Fruit fly (Drosophila melanogaster) whole organism: ENCODE results near the gene Ubc84D.

Experiments
- CG8478 ChIP-seq: fragments of >200 bp; optimal IDR thresholded peaks from 2 replicates; lab custom pipeline; 2018; ENCODE audit warnings: inconsistent platforms
- Dll ChIP-seq: fragments of >200 bp; optimal IDR thresholded peaks from 2 replicates; lab custom pipeline; 2017
- EcR ChIP-seq, 2 experiments: fragments of >200 bp; optimal IDR thresholded peaks; 2 replicates each; lab custom pipeline; 2017; ENCODE audit warnings: missing biosample characterization in 2 of 2, missing genetic modification characterization in 2 of 2, missing genetic modification reagents in 2 of 2
- pan ChIP-seq: fragments of >200 bp; optimal IDR thresholded peaks from 2 replicates; lab custom pipeline; 2017
- psq ChIP-seq: fragments of >200 bp; optimal IDR thresholded peaks from 2 replicates; lab custom pipeline; 2017
- usp ChIP-seq: fragments of >200 bp; optimal IDR thresholded peaks from 2 replicates; lab custom pipeline; 2017; ENCODE audit warnings: missing biosample characterization, missing genetic modification characterization, mixed read lengths

Gene Ubc84D

DNA sequence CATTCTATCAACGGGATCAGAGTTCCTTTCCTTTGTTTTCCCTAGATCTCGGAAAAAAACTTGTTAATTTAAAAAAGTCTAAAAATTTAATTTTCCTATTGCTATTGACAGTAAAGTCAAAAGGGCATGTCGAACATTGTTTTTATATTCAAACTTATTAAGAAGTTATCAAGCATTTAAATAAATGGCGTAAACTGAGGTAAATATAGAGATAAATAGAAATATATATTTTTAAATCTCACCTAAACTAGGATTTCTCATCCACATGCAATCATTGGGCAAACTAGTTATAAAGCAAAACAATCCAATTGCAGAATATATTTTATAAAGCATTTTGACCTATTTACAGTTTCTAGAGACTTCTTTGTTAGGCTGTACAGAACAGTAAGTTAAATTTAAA lies at the start of gene Ubc84D:
TSS of gene Ubc84D (minus strand) at position 101 of the 400 bp plus-strand sequence.
- TF ChIP-seq usp (GFP tag; lab: Kevin White, UChicago) (no peak), Dll (no peak), EcR (GFP tag; optimal IDR thresholded peaks at IDR 0.05; lab: Kevin White, UChicago) (no peak), CG8478 (lab: Kevin White, UChicago) (no peak)

DNA sequence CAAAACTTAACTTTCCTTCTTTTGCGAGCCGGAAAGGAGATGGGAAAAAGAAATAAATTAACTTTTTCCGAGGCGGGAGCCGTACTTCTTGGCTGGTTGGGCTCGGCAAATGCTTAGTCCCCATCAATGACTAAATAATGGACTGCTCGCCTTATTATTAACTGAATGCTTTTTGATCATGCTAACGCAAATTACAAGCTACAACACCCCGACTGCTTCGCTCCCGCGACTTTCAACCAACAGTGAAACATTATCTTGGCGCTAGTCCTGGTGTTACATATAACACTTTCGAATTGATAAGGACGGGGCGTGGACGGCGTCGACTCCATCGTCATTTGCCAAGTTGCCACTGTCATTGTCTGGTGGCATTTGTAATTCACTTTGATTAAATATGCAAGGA lies 32.5 kb upstream of the Ubc84D start, which contains the start of gene CG45545:
TSS of gene CG45545 (plus strand) at position 301 of the 400 bp plus-strand sequence.
- no peak for TF ChIP-seq pan
- no peak for TF ChIP-seq usp (GFP tag; lab: Kevin White, UChicago)
- no peak for TF ChIP-seq Dll
- TF ChIP-seq EcR (GFP tag; optimal IDR thresholded peaks at IDR 0.05; lab: Kevin White, UChicago) = no peak
- TF ChIP-seq CG8478 (lab: Kevin White, UChicago) = no peak
- TF ChIP-seq psq (lab: Kevin White, UChicago) = no peak

DNA sequence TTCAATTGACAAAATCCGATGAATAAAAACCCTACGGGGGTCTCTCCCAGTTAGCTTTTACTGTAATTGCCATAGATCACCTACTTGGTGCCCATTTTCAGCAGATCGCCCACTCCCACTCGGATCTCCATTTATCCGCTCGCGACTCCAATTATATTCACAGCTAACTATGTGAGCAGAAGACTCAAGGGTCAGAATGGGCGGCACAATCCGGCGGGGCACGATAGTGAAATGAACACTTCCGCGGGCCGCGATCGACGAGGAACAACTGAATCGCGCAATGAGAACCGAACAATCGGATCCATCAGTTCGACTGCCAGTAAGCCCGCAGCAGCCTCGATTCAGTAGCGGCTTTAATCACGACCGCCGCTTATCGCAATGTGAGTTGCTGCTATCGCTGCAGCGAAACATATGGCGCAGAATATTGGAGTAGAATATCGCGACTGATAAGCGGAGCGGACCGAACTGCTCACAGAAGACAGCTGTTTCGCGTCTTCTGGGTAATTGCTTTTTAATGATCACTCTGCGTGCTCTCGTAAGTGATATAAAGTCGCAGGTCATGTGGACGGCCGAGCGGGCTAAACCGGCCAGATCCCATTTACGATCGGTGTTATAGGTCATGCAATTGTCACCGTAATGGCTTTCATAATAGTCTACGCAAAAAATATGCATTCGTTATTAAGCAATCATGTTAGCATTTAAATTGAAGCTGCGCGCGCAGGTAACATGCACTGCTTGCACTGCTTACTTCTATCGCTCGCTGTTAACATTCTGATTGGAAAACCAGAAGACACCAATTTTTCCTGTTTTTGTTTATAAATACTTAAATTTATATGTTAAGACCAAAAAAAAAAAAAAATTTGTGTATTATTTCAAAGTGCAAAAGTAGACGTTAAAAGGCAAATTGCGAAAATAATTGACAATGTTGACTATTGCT lies 29.8 kb upstream of the Ubc84D start, which contains the start of gene alpha-Est1:
TSS of gene alpha-Est1 (minus strand) at position 317 of the 937 bp plus-strand sequence.
- TF ChIP-seq pan = no peak

DNA sequence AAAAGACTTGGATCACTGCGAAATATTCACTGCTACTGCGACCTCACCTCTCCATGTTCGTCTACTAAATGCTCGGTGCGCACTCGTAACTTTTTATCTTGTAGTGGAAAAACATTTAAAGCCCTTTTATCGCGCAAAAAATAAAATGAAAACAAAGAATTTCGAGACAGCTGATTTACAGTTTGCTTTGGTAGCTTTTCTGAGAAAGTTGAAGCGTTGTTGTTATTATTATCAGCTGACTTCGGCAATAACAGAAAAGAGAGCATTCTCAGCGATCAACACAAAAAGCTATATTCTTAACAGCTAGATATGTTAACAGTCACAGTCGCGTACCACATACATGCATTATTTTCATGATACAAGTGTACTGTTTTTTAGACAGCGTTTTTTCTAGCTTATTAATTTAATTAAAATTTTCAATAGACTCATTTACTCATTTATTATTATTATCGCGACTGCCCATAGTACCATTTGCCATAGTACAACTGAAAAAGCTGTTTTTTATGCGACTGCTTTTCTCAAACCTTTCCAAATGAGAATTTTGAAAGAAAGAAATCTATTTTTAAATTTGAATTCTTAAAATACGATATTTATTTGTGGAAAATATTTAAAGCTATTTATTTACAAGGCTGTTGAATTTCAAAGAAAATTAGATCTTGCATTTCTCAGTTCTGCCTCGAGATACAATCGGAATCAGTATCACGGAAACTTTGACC lies 22.0 kb upstream of the Ubc84D start, which contains the start of the genes alpha-Est3 and alpha-Est2:
TSS of gene alpha-Est3 (minus strand) at position 487 of the 716 bp plus-strand sequence.
TSS of gene alpha-Est2 (plus strand) at position 666 of the 716 bp plus-strand sequence.
- TF ChIP-seq usp (GFP tag; lab: Kevin White, UChicago) = no peak
- TF ChIP-seq EcR (GFP tag; optimal IDR thresholded peaks at IDR 0.05; lab: Kevin White, UChicago) = no peak
- no peak for TF ChIP-seq Dll
- TF ChIP-seq CG8478 (lab: Kevin White, UChicago) = no peak
- no peak for TF ChIP-seq psq (lab: Kevin White, UChicago)
- TF ChIP-seq pan = no peak

DNA sequence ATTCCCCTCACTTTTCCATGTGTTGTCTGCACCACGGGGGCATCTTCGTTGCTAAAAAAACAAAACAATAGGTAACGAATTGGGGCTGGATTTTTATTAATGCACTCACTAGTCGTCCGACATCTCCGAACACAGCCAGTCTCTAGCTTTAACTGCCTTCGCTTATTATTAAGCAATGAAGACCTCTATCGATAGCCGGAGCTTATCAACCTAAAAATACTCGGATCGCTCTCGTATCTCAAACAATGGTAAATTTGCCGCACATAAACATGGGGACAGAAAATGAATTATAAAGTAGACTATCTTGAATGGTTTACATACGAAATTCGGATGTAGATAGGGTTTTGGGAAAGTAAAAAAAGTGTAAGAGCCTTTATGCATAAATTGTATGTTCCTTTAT lies 19.2 kb upstream of the Ubc84D start, which contains the start of gene alpha-Est4:
TSS of gene alpha-Est4 (minus strand) at position 181 of the 400 bp plus-strand sequence.
- TF ChIP-seq usp (GFP tag; lab: Kevin White, UChicago) (no peak), Dll (no peak), CG8478 (lab: Kevin White, UChicago) (no peak), EcR (GFP tag; optimal IDR thresholded peaks at IDR 0.05; lab: Kevin White, UChicago) (no peak), pan (no peak), psq (lab: Kevin White, UChicago) (no peak)

DNA sequence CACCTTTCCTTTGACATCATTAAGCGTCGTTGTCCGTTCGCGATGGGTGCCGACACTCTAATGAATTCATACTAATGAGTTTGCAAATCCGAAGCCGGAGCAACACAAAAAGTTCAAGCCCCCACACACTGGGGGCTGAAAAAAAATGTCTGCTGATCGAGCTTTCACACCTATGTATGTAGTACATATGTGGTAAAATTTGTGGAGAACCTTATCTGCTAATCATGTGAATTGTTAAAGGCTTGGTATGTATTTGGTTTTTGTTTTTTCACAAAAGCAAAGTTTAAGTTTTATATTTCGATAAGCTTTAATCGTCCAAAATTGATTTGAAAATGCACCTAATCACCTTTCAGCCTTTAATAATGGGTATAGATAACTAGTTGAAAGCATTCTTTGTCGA lies 17.0 kb upstream of the Ubc84D start, which contains the start of gene alpha-Est5:
TSS of gene alpha-Est5 (minus strand) at position 110 of the 400 bp plus-strand sequence.
- TF ChIP-seq pan (no peak), usp (GFP tag; lab: Kevin White, UChicago) (no peak)

DNA sequence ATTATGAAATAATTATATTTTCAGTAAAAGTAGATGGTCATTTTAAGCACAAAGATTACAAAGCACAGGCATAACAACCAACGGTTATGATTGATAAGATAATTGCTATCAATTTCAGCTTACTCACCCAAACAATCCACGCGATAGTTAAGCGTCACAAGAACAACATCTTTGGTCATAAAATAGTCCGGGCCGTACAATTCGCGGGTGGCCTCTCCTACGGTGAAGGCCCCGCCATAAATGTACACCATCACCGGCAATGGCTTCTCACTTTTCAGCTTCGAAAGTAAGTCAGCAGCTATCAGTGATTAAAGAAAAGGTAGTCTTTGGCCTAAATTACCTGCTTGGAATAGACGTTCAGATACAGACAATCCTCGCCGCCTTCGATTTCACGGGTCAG lies 16.4 kb upstream of the Ubc84D start:
- TF ChIP-seq EcR (GFP tag; optimal IDR thresholded peaks at IDR 0.05; lab: Kevin White, UChicago) (no peak), pan (no peak), psq (lab: Kevin White, UChicago) (no peak), CG8478 (lab: Kevin White, UChicago) (no peak), usp (GFP tag; lab: Kevin White, UChicago) (no peak), Dll (no peak)

DNA sequence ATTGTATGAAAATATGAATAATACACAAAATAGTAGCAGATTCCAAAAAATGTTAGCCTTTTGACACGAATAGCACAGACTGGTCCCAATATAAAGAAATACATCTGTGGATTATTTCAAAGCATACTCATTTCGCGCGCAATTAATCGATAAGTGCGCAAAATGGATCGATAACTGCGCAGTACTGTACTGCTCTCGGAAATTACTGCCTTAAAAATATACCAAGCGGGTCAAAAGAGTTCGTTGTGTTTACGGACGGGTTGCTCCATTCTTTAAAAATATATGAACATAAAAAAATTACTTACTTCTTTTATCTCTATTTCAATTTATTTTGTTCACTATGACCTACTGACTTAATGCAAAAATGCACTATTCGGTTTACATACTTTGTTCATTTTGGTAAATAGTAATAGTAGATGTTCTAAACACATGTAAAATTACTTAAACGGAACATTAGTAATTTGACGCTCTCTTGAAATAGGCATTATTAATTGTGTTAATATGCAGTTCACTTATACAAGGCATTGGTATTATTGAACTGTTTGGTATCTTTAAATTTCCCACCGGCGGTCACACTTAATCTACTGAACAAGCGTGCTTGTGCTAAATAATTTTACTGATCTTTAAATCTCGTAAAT lies 11.0 kb upstream of the Ubc84D start, which contains the start of the genes Rtnl2 and alphaTub84D:
TSS of gene Rtnl2 (minus strand) at position 58 of the 638 bp plus-strand sequence.
TSS of gene alphaTub84D (plus strand) at position 570 of the 638 bp plus-strand sequence.
- TF ChIP-seq CG8478 (lab: Kevin White, UChicago) (no peak), EcR (GFP tag; optimal IDR thresholded peaks at IDR 0.05; lab: Kevin White, UChicago) (no peak), Dll (no peak), psq (lab: Kevin White, UChicago) (no peak), usp (GFP tag; lab: Kevin White, UChicago) (no peak)

DNA sequence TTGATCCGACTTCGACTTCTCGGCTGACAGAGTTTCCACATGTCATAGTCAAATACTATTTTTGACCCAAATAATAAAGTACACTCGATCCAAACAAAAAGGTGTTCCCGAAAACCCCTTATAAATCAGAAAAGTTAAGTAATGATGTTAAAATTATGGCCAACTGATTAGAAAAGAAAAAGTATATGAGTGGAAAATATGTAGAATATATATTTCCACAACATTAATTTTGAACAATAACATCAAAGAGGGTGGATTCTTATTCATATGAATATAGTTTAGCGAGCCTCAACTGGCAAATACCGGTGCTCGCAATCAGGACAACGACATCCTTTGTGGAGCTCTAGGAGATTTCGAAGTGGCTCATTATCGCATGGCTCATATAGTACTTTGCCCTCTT lies 9.4 kb upstream of the Ubc84D start, which contains the start of gene alpha-Est6:
TSS of gene alpha-Est6 (minus strand) at position 101 of the 400 bp plus-strand sequence.
- TF ChIP-seq pan = no peak
- no peak for TF ChIP-seq CG8478 (lab: Kevin White, UChicago)
- no peak for TF ChIP-seq psq (lab: Kevin White, UChicago)
- no peak for TF ChIP-seq EcR (GFP tag; optimal IDR thresholded peaks at IDR 0.05; lab: Kevin White, UChicago)
- no peak for TF ChIP-seq Dll
- no peak for TF ChIP-seq usp (GFP tag; lab: Kevin White, UChicago)

DNA sequence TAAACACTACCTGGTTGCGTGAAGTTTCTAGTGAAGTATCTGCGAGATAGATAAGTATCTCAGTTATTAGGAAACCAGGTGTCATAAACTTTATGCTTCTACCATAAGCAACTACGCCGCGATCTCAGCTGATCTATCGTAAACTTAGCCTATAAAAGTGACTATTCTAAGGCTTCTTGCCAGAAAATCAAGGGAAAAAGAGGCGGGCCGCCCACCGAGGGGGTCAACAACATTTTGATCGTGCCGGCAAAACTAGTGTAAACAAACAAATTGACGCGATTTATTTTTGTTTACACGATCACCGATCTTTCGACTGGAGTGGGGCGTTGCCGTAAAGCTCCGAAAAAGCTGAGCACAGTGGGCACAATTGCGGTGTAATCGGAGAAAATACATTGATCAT lies 4.9 kb upstream of the Ubc84D start:
- TF ChIP-seq EcR (GFP tag; optimal IDR thresholded peaks at IDR 0.05; lab: Kevin White, UChicago) = no peak
- TF ChIP-seq Dll = no peak
- TF ChIP-seq CG8478 (lab: Kevin White, UChicago) = no peak
- no peak for TF ChIP-seq pan
- no peak for TF ChIP-seq usp (GFP tag; lab: Kevin White, UChicago)
- no peak for TF ChIP-seq psq (lab: Kevin White, UChicago)

DNA sequence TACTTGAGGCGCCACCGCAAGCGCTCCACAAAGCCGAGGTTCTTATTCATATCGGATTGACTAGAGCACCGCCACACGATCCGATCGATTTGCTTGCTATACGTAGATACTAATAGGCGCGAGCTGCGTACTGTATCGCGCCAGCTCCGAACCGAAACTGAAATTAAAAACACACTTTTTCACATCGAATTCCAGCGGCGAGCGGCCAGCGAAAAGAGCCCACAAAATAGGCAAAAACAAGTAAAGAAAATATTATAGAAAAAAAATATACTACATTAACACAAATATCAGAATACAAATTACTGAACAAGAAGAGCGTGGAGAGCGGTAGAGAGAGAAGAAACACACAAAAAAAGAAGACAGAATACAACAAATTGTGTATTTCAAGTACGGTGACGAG lies 4.3 kb upstream of the Ubc84D start, which contains the start of gene alpha-Est7:
TSS of gene alpha-Est7 (minus strand) at position 160 of the 400 bp plus-strand sequence.
- TF ChIP-seq Dll (no peak), usp (GFP tag; lab: Kevin White, UChicago) (no peak), pan (no peak), CG8478 (lab: Kevin White, UChicago) (no peak), EcR (GFP tag; optimal IDR thresholded peaks at IDR 0.05; lab: Kevin White, UChicago) (no peak), psq (lab: Kevin White, UChicago) (no peak)
